Worm (Caenorhabditis elegans) whole organism, L3 larva: ENCODE results near the gene T25B2.2.

Experiments used
- ceh-16 ChIP-seq: sonication (generic microtip); optimal IDR thresholded peaks from 2 replicates; lab custom pipeline; 2017; ENCODE audit warnings: missing biosample characterization, missing genetic modification characterization
- egl-27 ChIP-seq: sonication (generic microtip); optimal IDR thresholded peaks from 4 replicates; lab custom pipeline; 2017; ENCODE audit warnings: missing biosample characterization, missing genetic modification reagents, missing genetic modification characterization
- egl-5 ChIP-seq: fragments of 150-350 bp; optimal IDR thresholded peaks from 2 replicates; lab custom pipeline; 2017; ENCODE audit warnings: missing biosample characterization, missing genetic modification reagents, missing genetic modification characterization, inconsistent platforms
- elt-1 ChIP-seq: fragments of 150-350 bp; optimal IDR thresholded peaks from 2 replicates; lab custom pipeline; 2014; ENCODE audit warnings: missing biosample characterization, missing genetic modification characterization
- elt-2 ChIP-seq: sonication (generic microtip); optimal IDR thresholded peaks from 2 replicates; lab custom pipeline; 2016; ENCODE audit warnings: missing genetic modification reagents, mild to moderate bottlenecking, missing genetic modification characterization, missing compliant biosample characterization
- fkh-10 ChIP-seq: sonication (generic microtip); optimal IDR thresholded peaks from 2 replicates; lab custom pipeline; 2017; ENCODE audit warnings: missing biosample characterization, missing genetic modification reagents, missing genetic modification characterization
- hmg-11 ChIP-seq: sonication (generic microtip); optimal IDR thresholded peaks from 2 replicates; lab custom pipeline; 2016; ENCODE audit warnings: missing genetic modification characterization, missing compliant biosample characterization
- snpc-4 ChIP-seq: fragments of 150-350 bp; optimal IDR thresholded peaks from 2 replicates; lab custom pipeline; 2014; ENCODE audit warnings: missing biosample characterization, missing genetic modification characterization

T25B2.2 gene

ce11 chrX:6221097-6221496, 51.7 kb downstream of the T25B2.2 start:
- no peak for TF ChIP-seq fkh-10 (GFP tag; lab: Kevin White, UChicago)
- TF ChIP-seq egl-5 = no peak
- no peak for TF ChIP-seq hmg-11
- no peak for TF ChIP-seq snpc-4 (tag; lab: Kevin White, UChicago)
- no peak for TF ChIP-seq elt-2 (tag; lab: Kevin White, UChicago)
- no peak for TF ChIP-seq egl-27
- TF ChIP-seq elt-1 (tag; lab: Kevin White, UChicago) = no peak
- TF ChIP-seq ceh-16 = no peak
- TF ChIP-seq, all 47 proteins: peak for 0
